Worm (Caenorhabditis elegans) whole organism, young adult: ENCODE measurements around the gene sftb-1.
A peak's percentile ranks its signal among the peaks of the same experiment; 100 is the strongest.

Experiments used
- B0261.1 ChIP-seq: sonication (generic microtip); optimal IDR thresholded peaks from 2 replicates; lab custom pipeline; 2016; ENCODE audit warnings: mild to moderate bottlenecking, missing genetic modification characterization, moderate library complexity, missing compliant biosample characterization
- C06A6.2 ChIP-seq: fragments of 200-800 bp; sonication (Bioruptor generic); conservative IDR thresholded peaks from 2 replicates; pipeline ENCODE4 v1.3.6; 2022; ENCODE audit warnings: missing genetic modification characterization, missing compliant biosample characterization
- F10E7.11 ChIP-seq: sonication (generic microtip); optimal IDR thresholded peaks from 2 replicates; lab custom pipeline; 2017; ENCODE audit warnings: mild to moderate bottlenecking, missing genetic modification characterization, moderate library complexity, missing compliant biosample characterization
- F22D6.2 ChIP-seq: sonication (generic microtip); optimal IDR thresholded peaks from 2 replicates; lab custom pipeline; 2016; ENCODE audit warnings: mild to moderate bottlenecking, missing genetic modification characterization, missing compliant biosample characterization
- F49E8.2 ChIP-seq: sonication (generic microtip); optimal IDR thresholded peaks from 3 replicates; lab custom pipeline; 2017; ENCODE audit warnings: missing genetic modification characterization, mild to moderate bottlenecking, missing compliant biosample characterization, antibody characterized with exemption, moderate library complexity; ENCODE audit not compliant: insufficient read depth
- F52B5.7 ChIP-seq: sonication (generic microtip); optimal IDR thresholded peaks from 2 replicates; lab custom pipeline; 2016; ENCODE audit warnings: mild to moderate bottlenecking, missing genetic modification characterization, missing compliant biosample characterization
- F55B11.4 ChIP-seq: sonication (generic microtip); optimal IDR thresholded peaks from 2 replicates; lab custom pipeline; 2016; ENCODE audit warnings: missing compliant biosample characterization, missing genetic modification characterization, borderline replicate concordance; ENCODE audit not compliant: insufficient read depth
- T26A5.8 ChIP-seq: sonication (generic microtip); optimal IDR thresholded peaks from 2 replicates; lab custom pipeline; 2016; ENCODE audit warnings: missing genetic modification characterization, missing compliant biosample characterization
- Y53F4B.3 ChIP-seq: fragments of 200-800 bp; sonication (Bioruptor generic); IDR thresholded peaks from 2 replicates; pipeline ENCODE4 v1.3.6; 2022; ENCODE audit warnings: missing genetic modification reagents, missing genetic modification characterization, missing compliant biosample characterization
- Y53G8AR.9 ChIP-seq: fragments of 200-800 bp; sonication (Bioruptor generic); conservative IDR thresholded peaks from 2 replicates; pipeline ENCODE4 v1.3.6; 2022; ENCODE audit warnings: missing genetic modification reagents, missing genetic modification characterization, missing compliant biosample characterization
- Y56A3A.18 ChIP-seq: fragments of 200-800 bp; sonication (Bioruptor generic); IDR thresholded peaks from 2 replicates; pipeline ENCODE4 v1.3.6; 2022; ENCODE audit warnings: missing genetic modification reagents, missing genetic modification characterization, missing compliant biosample characterization
- Y67H2A.10 ChIP-seq: fragments of 200-800 bp; sonication (Bioruptor generic); conservative IDR thresholded peaks from 2 replicates; pipeline ENCODE4 v1.3.6; 2022; ENCODE audit warnings: missing genetic modification reagents, missing genetic modification characterization, missing compliant biosample characterization
- aptf-2 ChIP-seq: fragments of 200-800 bp; sonication (Bioruptor generic); conservative IDR thresholded peaks from 2 replicates; pipeline ENCODE4 v1.3.6; 2022; ENCODE audit warnings: missing genetic modification reagents, missing genetic modification characterization, missing compliant biosample characterization
- aptf-3 ChIP-seq: fragments of 200-800 bp; sonication (Bioruptor generic); IDR thresholded peaks from 2 replicates; pipeline ENCODE4 v1.3.6; 2022; ENCODE audit warnings: missing genetic modification characterization, missing compliant biosample characterization
- attf-6 ChIP-seq: fragments of 200-800 bp; sonication (Bioruptor generic); IDR thresholded peaks from 2 replicates; pipeline ENCODE4 v1.3.6; 2022; ENCODE audit warnings: missing genetic modification reagents, missing genetic modification characterization, missing compliant biosample characterization
- bed-1 ChIP-seq: fragments of 200-800 bp; sonication (Bioruptor generic); IDR thresholded peaks from 2 replicates; pipeline ENCODE4 v1.3.6; 2022; ENCODE audit warnings: missing genetic modification reagents, missing genetic modification characterization, missing compliant biosample characterization
- cebp-1 ChIP-seq, 2 experiments: fragments of 200-800 bp in 1 of 2; sonication (Bioruptor generic) in 1 of 2; sonication (generic microtip) in 1 of 2; IDR thresholded peaks in 1 of 2; optimal IDR thresholded peaks in 1 of 2; 2 replicates each; pipeline versions ENCODE4 v1.3.6 to Lab custom; 2017 to 2022; ENCODE audit warnings: missing compliant biosample characterization in 2 of 2, missing genetic modification characterization in 2 of 2, mild to moderate bottlenecking in 1 of 2, missing genetic modification reagents in 1 of 2, moderate library complexity in 1 of 2
- ceh-100 ChIP-seq: fragments of 200-800 bp; sonication (Bioruptor generic); IDR thresholded peaks from 2 replicates; pipeline ENCODE4 v1.3.6; 2022; ENCODE audit warnings: missing genetic modification reagents, missing genetic modification characterization, missing compliant biosample characterization
- chd-7 ChIP-seq: sonication (generic microtip); optimal IDR thresholded peaks from 2 replicates; lab custom pipeline; 2016; ENCODE audit warnings: mild to moderate bottlenecking, missing genetic modification characterization, moderate library complexity, missing compliant biosample characterization
- efl-1 ChIP-seq: fragments of 150-350 bp; optimal IDR thresholded peaks from 2 replicates; lab custom pipeline; 2014; ENCODE audit warnings: missing biosample characterization, missing genetic modification reagents, missing genetic modification characterization
- ekl-4 ChIP-seq: fragments of 200-800 bp; sonication (Bioruptor generic); IDR thresholded peaks from 2 replicates; pipeline ENCODE4 v1.3.6; 2022; ENCODE audit warnings: missing genetic modification reagents, missing genetic modification characterization, missing compliant biosample characterization
- lag-1 ChIP-seq: fragments of 200-800 bp; sonication (Bioruptor generic); IDR thresholded peaks from 2 replicates; pipeline ENCODE4 v1.3.6; 2022; ENCODE audit warnings: missing genetic modification reagents, missing genetic modification characterization, missing compliant biosample characterization
- lin-35 ChIP-seq, 3 experiments: fragments of 150-350 bp in 2 of 3; sonication (generic microtip) in 1 of 3; optimal IDR thresholded peaks; 2 replicates each; lab custom pipeline; 2014 to 2018; ENCODE audit warnings: missing biosample characterization in 3 of 3, missing genetic modification characterization in 3 of 3, missing genetic modification reagents in 3 of 3
- lin-40 ChIP-seq: sonication (generic microtip); optimal IDR thresholded peaks from 2 replicates; lab custom pipeline; 2016; ENCODE audit warnings: missing genetic modification characterization, mild to moderate bottlenecking, missing compliant biosample characterization, missing genotype, missing genetic modification reagents
- lin-54 ChIP-seq: fragments of 200-800 bp; sonication (Bioruptor generic); optimal IDR thresholded peaks from 2 replicates; lab custom pipeline; 2018; ENCODE audit warnings: mild to moderate bottlenecking, missing genetic modification characterization, missing compliant biosample characterization
- lir-1 ChIP-seq: fragments of 200-800 bp; sonication (Bioruptor generic); conservative IDR thresholded peaks from 2 replicates; pipeline ENCODE4 v1.3.6; 2022; ENCODE audit warnings: missing genetic modification reagents, missing genetic modification characterization, missing compliant biosample characterization
- lsl-1 ChIP-seq: fragments of 200-800 bp; sonication (Bioruptor generic); optimal IDR thresholded peaks from 2 replicates; lab custom pipeline; 2018; ENCODE audit warnings: mild to moderate bottlenecking, missing genetic modification characterization, moderate library complexity, missing compliant biosample characterization
- lsy-27 ChIP-seq: sonication (generic microtip); optimal IDR thresholded peaks from 2 replicates; lab custom pipeline; 2017; ENCODE audit warnings: missing genetic modification characterization, mild to moderate bottlenecking, missing compliant biosample characterization, antibody characterized with exemption, missing genotype, borderline replicate concordance; ENCODE audit not compliant: insufficient read depth
- madf-3 ChIP-seq: fragments of 200-800 bp; sonication (Bioruptor generic); IDR thresholded peaks from 2 replicates; pipeline ENCODE4 v1.3.6; 2022; ENCODE audit warnings: missing genetic modification reagents, missing genetic modification characterization, missing compliant biosample characterization
- madf-6 ChIP-seq: fragments of 200-800 bp; sonication (Bioruptor generic); IDR thresholded peaks from 2 replicates; pipeline ENCODE4 v1.3.6; 2022; ENCODE audit warnings: missing genetic modification reagents, missing genetic modification characterization, missing compliant biosample characterization
- nfyb-1 ChIP-seq: fragments of 200-800 bp; sonication (Bioruptor generic); IDR thresholded peaks from 2 replicates; pipeline ENCODE4 v1.3.6; 2022; ENCODE audit warnings: missing genetic modification reagents, missing genetic modification characterization, missing compliant biosample characterization
- nhr-120 ChIP-seq: fragments of 200-800 bp; sonication (Bioruptor generic); IDR thresholded peaks from 2 replicates; pipeline ENCODE4 v1.3.6; 2022; ENCODE audit warnings: missing genetic modification characterization, missing compliant biosample characterization
- nhr-179 ChIP-seq: sonication (generic microtip); optimal IDR thresholded peaks from 2 replicates; lab custom pipeline; 2016; ENCODE audit warnings: mild to moderate bottlenecking, missing genetic modification characterization, missing compliant biosample characterization
- nhr-80 ChIP-seq: sonication (generic microtip); optimal IDR thresholded peaks from 2 replicates; lab custom pipeline; 2016; ENCODE audit warnings: missing genetic modification characterization, missing compliant biosample characterization
- nhr-90 ChIP-seq: sonication (generic microtip); optimal IDR thresholded peaks from 2 replicates; lab custom pipeline; 2016; ENCODE audit warnings: missing genotype, mild to moderate bottlenecking, missing genetic modification characterization, missing compliant biosample characterization
- pbrm-1 ChIP-seq: fragments of 200-800 bp; sonication (Bioruptor generic); IDR thresholded peaks from 2 replicates; pipeline ENCODE4 v1.3.6; 2022; ENCODE audit warnings: missing genetic modification reagents, missing genetic modification characterization, missing compliant biosample characterization
- repo-1 ChIP-seq: sonication (generic microtip); optimal IDR thresholded peaks from 2 replicates; lab custom pipeline; 2017; ENCODE audit warnings: mild to moderate bottlenecking, missing genetic modification characterization, missing compliant biosample characterization
- rpc-1 ChIP-seq, 2 experiments: fragments of 150-350 bp in 1 of 2; sonication (generic microtip) in 1 of 2; optimal IDR thresholded peaks; 2 replicates each; lab custom pipeline; 2014 to 2018; ENCODE audit warnings: missing biosample characterization in 1 of 2, missing genetic modification characterization in 1 of 2, missing genetic modification reagents in 1 of 2, missing genotype in 1 of 2
- sdz-38 ChIP-seq: sonication (generic microtip); optimal IDR thresholded peaks from 2 replicates; lab custom pipeline; 2016; ENCODE audit warnings: missing genotype, missing genetic modification characterization, missing compliant biosample characterization
- snpc-3.4 ChIP-seq: sonication (generic microtip); optimal IDR thresholded peaks from 2 replicates; lab custom pipeline; 2017; ENCODE audit warnings: missing genetic modification characterization, mild to moderate bottlenecking, missing compliant biosample characterization, antibody characterized with exemption, moderate library complexity, missing genotype, missing genetic modification reagents
- snpc-4 ChIP-seq, 5 experiments: fragments of 150-350 bp in 1 of 5; sonication (generic microtip) in 4 of 5; optimal IDR thresholded peaks; 2 replicates each; lab custom pipeline; 2014 to 2018; ENCODE audit warnings: missing genetic modification characterization in 5 of 5, missing biosample characterization in 3 of 5, antibody characterized with exemption in 2 of 5, mild to moderate bottlenecking in 2 of 5, missing compliant biosample characterization in 2 of 5, missing genotype in 2 of 5, moderate library complexity in 2 of 5, missing genetic modification reagents in 1 of 5
- somi-1 ChIP-seq: fragments of 200-800 bp; sonication (Bioruptor generic); optimal IDR thresholded peaks from 2 replicates; lab custom pipeline; 2018; ENCODE audit warnings: mild to moderate bottlenecking, missing genetic modification characterization, missing compliant biosample characterization
- zfh-2 ChIP-seq: fragments of 200-800 bp; sonication (Bioruptor generic); conservative IDR thresholded peaks from 2 replicates; pipeline ENCODE4 v1.3.6; 2022; ENCODE audit warnings: missing genetic modification reagents, missing genetic modification characterization, missing compliant biosample characterization
- ztf-18 ChIP-seq: sonication (generic microtip); optimal IDR thresholded peaks from 2 replicates; lab custom pipeline; 2016; ENCODE audit warnings: missing genotype, mild to moderate bottlenecking, missing genetic modification characterization, missing compliant biosample characterization
- ztf-28 ChIP-seq: fragments of 200-800 bp; sonication (Bioruptor generic); IDR thresholded peaks from 2 replicates; pipeline ENCODE4 v1.3.6; 2022; ENCODE audit warnings: missing genetic modification reagents, missing genetic modification characterization, missing compliant biosample characterization
- ztf-3 ChIP-seq: fragments of 200-800 bp; sonication (Bioruptor generic); optimal IDR thresholded peaks from 2 replicates; lab custom pipeline; 2018; ENCODE audit warnings: mild to moderate bottlenecking, missing genetic modification characterization, missing compliant biosample characterization

The sftb-1 gene

DNA sequence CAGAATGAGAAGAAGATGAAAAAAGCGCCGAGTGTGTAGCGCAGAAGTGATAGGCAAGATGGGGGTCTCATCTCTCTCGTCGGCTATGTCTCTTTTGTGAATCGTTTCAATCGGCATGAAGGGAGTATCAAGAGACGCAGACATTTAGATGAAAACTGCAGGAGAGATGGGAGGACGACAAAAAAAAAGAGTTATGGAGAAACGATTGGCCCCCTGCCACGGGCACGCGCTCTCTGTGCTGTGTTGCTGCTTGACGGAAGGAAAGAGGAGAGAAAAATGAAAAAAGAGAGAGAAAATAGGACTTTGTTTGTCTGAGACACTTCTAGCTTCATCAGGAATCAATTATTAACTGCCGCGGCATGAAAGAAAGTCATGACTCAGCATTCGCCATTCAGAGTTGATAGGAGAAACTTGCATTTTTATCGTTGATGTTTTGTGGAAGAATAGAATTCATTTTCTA, 45.4 kb downstream of the sftb-1 start (continued):
- TF ChIP-seq cebp-1 (GFP tag; IDR thresholded peaks at IDR 0.05; lab: Robert Waterston, UW) (no peak), cebp-1 (tag; optimal IDR thresholded peaks at IDR 0.05; lab: Kevin White, UChicago) (peak; percentile 79), nhr-80 (tag; lab: Kevin White, UChicago) (peak; percentile 91), nfyb-1 (GFP tag; lab: Robert Waterston, UW) (peak; percentile 85), bed-1 (GFP tag; lab: Robert Waterston, UW) (no peak), F22D6.2 (tag; lab: Kevin White, UChicago) (no peak), Y53G8AR.9 (0 out of 2 replicates have a peak, but pooled peaks have one; percentile 44), rpc-1 (optimal IDR thresholded peaks at IDR 0.05; lab: Kevin White, UChicago) (no peak), rpc-1 (tag; optimal IDR thresholded peaks at IDR 0.05; lab: Kevin White, UChicago) (no peak), chd-7 (tag; lab: Kevin White, UChicago) (peak; percentile 74), ztf-28 (no peak), madf-3 (GFP tag; lab: Robert Waterston, UW) (no peak), lsl-1 (GFP tag; lab: Kevin White, UChicago) (no peak), ztf-18 (peak; percentile 1), nhr-90 (tag; lab: Kevin White, UChicago) (peak; percentile 13), snpc-4 (GFP tag; optimal IDR thresholded peaks at IDR 0.05; lab: Kevin White, UChicago) (no peak), snpc-4 (tag; optimal IDR thresholded peaks at IDR 0.05; lab: Kevin White, UChicago) (peak in 2 of 4 experiments; percentile 35 to 60), repo-1 (tag; lab: Kevin White, UChicago) (no peak), lir-1 (GFP tag; lab: Robert Waterston, UW) (0 out of 2 replicates have a peak, but pooled peaks have one; percentile 38), lin-35 (GFP tag; optimal IDR thresholded peaks at IDR 0.05; lab: Kevin White, UChicago) (peak in 1 of 3 experiments; percentile 57), F55B11.4 (tag; lab: Kevin White, UChicago) (no peak), pbrm-1 (GFP tag; lab: Robert Waterston, UW) (no peak), efl-1 (GFP tag; lab: Kevin White, UChicago) (no peak), ekl-4 (GFP tag; lab: Robert Waterston, UW) (no peak; the same call in 1 of the 2 replicates), nhr-120 (no peak), Y67H2A.10 (GFP tag; lab: Robert Waterston, UW) (no peak), ztf-3 (GFP tag; lab: Kevin White, UChicago) (peak; percentile 4), Y56A3A.18 (GFP tag; lab: Robert Waterston, UW) (no peak), F52B5.7 (no peak), snpc-3.4 (tag; lab: Kevin White, UChicago) (no peak), F10E7.11 (no peak), Y53F4B.3 (GFP tag; lab: Robert Waterston, UW) (no peak), lag-1 (GFP tag; lab: Robert Waterston, UW) (no peak), lin-40 (tag; lab: Kevin White, UChicago) (peak; percentile 82), madf-6 (no peak), sdz-38 (tag; lab: Kevin White, UChicago) (no peak), F49E8.2 (tag; lab: Kevin White, UChicago) (no peak), lsy-27 (tag; lab: Kevin White, UChicago) (no peak), T26A5.8 (no peak), C06A6.2 (GFP tag; lab: Robert Waterston, UW) (0 out of 2 replicates have a peak, but pooled peaks have one; percentile 38), aptf-3 (GFP tag; lab: Robert Waterston, UW) (no peak), B0261.1 (no peak), attf-6 (GFP tag; lab: Robert Waterston, UW) (no peak), nhr-179 (no peak), lin-54 (GFP tag; lab: Kevin White, UChicago) (peak; percentile 41), ceh-100 (no peak), zfh-2 (GFP tag; lab: Robert Waterston, UW) (peak; percentile 96), somi-1 (GFP tag; lab: Kevin White, UChicago) (peak; percentile 87), aptf-2 (GFP tag; lab: Robert Waterston, UW) (no peak)
